Worm (Caenorhabditis elegans) whole organism, early embryonic: ENCODE results near the gene egl-47.

ENCODE experiments used
- B0310.2 ChIP-seq: sonication (generic microtip); optimal IDR thresholded peaks from 2 replicates; lab custom pipeline; 2016; ENCODE audit warnings: mild to moderate bottlenecking, missing genetic modification characterization, missing compliant biosample characterization
- F13C5.2 ChIP-seq: sonication (generic microtip); optimal IDR thresholded peaks from 2 replicates; lab custom pipeline; 2017; ENCODE audit warnings: mild to moderate bottlenecking, missing genetic modification characterization, inconsistent platforms, missing compliant biosample characterization
- aly-1 ChIP-seq: sonication (generic microtip); optimal IDR thresholded peaks from 2 replicates; lab custom pipeline; 2016; ENCODE audit warnings: missing genetic modification characterization, missing compliant biosample characterization
- ama-1 ChIP-seq: fragments of 150-350 bp; optimal IDR thresholded peaks from 2 replicates; lab custom pipeline; 2014
- ceh-13 ChIP-seq: fragments of 200-800 bp; sonication (Bioruptor generic); optimal IDR thresholded peaks from 2 replicates; lab custom pipeline; 2018; ENCODE audit warnings: mild to moderate bottlenecking, missing genetic modification characterization, missing compliant biosample characterization
- ceh-36 ChIP-seq: sonication (generic microtip); optimal IDR thresholded peaks from 2 replicates; lab custom pipeline; 2016; ENCODE audit warnings: missing genetic modification characterization, inconsistent platforms, missing compliant biosample characterization
- ets-7 ChIP-seq: sonication (generic microtip); optimal IDR thresholded peaks from 2 replicates; lab custom pipeline; 2016; ENCODE audit warnings: missing genotype, missing genetic modification characterization, missing compliant biosample characterization
- flt-1 ChIP-seq: fragments of 200-800 bp; sonication (Bioruptor generic); IDR thresholded peaks from 2 replicates; pipeline ENCODE4 v1.3.6; 2022; ENCODE audit warnings: missing genetic modification characterization, missing compliant biosample characterization
- hmbx-1 ChIP-seq: sonication (generic microtip); optimal IDR thresholded peaks from 2 replicates; lab custom pipeline; 2016; ENCODE audit warnings: mild to moderate bottlenecking, missing genetic modification characterization, missing compliant biosample characterization
- hmg-4 ChIP-seq: fragments of 200-800 bp; sonication (Bioruptor generic); optimal IDR thresholded peaks from 2 replicates; lab custom pipeline; 2018; ENCODE audit warnings: mild to moderate bottlenecking, missing genetic modification characterization, missing compliant biosample characterization
- hnd-1 ChIP-seq: sonication (generic microtip); optimal IDR thresholded peaks from 2 replicates; lab custom pipeline; 2016; ENCODE audit warnings: missing genetic modification characterization, missing compliant biosample characterization
- pes-1 ChIP-seq: fragments of 200-800 bp; sonication (Bioruptor generic); IDR thresholded peaks from 2 replicates; pipeline ENCODE4 v1.3.6; 2022; ENCODE audit warnings: missing genetic modification reagents, missing genetic modification characterization, missing compliant biosample characterization
- scrt-1 ChIP-seq: fragments of 200-800 bp; sonication (Bioruptor generic); IDR thresholded peaks from 2 replicates; pipeline ENCODE4 v1.3.6; 2022; ENCODE audit warnings: missing genetic modification characterization, missing compliant biosample characterization
- sea-1 ChIP-seq: fragments of 200-800 bp; sonication (Bioruptor generic); conservative IDR thresholded peaks from 2 replicates; pipeline ENCODE4 v1.3.6; 2022; ENCODE audit warnings: missing genetic modification characterization, missing compliant biosample characterization
- tbx-11 ChIP-seq: fragments of 200-800 bp; sonication (Bioruptor generic); IDR thresholded peaks from 2 replicates; pipeline ENCODE4 v1.3.6; 2022; ENCODE audit warnings: missing genetic modification characterization, missing compliant biosample characterization
- tbx-37 ChIP-seq: fragments of 200-800 bp; sonication (Bioruptor generic); conservative IDR thresholded peaks from 2 replicates; pipeline ENCODE4 v1.3.6; 2022; ENCODE audit warnings: missing genetic modification reagents, missing genetic modification characterization, missing compliant biosample characterization
- tra-4 ChIP-seq: sonication (generic microtip); optimal IDR thresholded peaks from 2 replicates; lab custom pipeline; 2017; ENCODE audit warnings: missing genetic modification characterization, missing compliant biosample characterization

egl-47 gene

DNA sequence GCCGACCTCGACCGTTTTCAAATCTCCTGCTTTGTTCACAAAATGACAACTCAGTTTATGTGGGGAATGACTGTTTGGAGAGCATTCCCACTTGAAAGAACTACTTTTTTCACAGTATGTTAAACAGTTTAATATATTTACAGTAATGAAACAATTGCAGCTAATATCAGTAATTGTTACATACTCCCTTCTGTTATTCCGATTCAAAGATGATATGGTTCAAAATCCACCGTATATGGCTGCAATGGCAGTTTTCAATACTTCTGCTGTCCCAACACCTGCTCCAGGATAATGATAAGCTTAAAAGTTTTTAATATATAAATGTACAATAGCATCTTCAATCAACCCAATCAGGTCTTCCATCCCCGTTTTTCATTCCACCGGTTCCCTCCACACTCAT lies 7.8 kb downstream of the egl-47 start:
- TF ChIP-seq sea-1 (GFP tag; lab: Robert Waterston, UW): no peak
- no peak for TF ChIP-seq tra-4 (tag; lab: Kevin White, UChicago)
- no peak for TF ChIP-seq hmbx-1 (tag; lab: Kevin White, UChicago)
- TF ChIP-seq scrt-1 (GFP tag; lab: Robert Waterston, UW): no peak
- TF ChIP-seq B0310.2 (tag; lab: Kevin White, UChicago): no peak
- no peak for TF ChIP-seq flt-1 (GFP tag; lab: Robert Waterston, UW)
- no peak for TF ChIP-seq hmg-4 (GFP tag; lab: Kevin White, UChicago)
- no peak for TF ChIP-seq ceh-36 (tag; lab: Kevin White, UChicago)
- TF ChIP-seq pes-1 (GFP tag; lab: Robert Waterston, UW): no peak
- no peak for TF ChIP-seq tbx-11 (GFP tag; lab: Robert Waterston, UW)
- TF ChIP-seq ets-7 (tag; lab: Kevin White, UChicago): no peak
- no peak for TF ChIP-seq aly-1 (tag; lab: Kevin White, UChicago)

DNA sequence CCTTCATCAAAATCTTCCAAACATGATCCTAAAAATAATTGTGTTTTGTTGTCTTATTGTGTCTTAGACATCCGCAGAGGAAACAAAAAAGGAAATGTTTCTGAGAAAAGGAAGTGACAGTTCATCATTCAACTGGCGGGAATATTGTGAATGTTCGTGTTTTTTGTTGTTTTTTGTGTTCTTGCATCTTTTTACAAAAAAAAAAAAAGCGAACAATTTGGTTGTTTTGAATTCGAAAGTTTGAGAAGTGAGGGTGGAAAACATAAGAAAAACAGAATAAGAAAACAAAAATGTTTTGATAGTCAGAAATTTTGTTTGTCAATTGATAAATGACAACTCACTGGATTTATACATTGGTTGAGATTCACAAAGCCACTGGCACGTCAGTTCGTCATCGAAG lies 10.2 kb downstream of the egl-47 start:
- TF ChIP-seq ceh-13 (no peak), tbx-11 (GFP tag; lab: Robert Waterston, UW) (no peak), scrt-1 (GFP tag; lab: Robert Waterston, UW) (no peak), pes-1 (GFP tag; lab: Robert Waterston, UW) (no peak), tra-4 (tag; lab: Kevin White, UChicago) (no peak), flt-1 (GFP tag; lab: Robert Waterston, UW) (no peak), tbx-37 (no peak), ceh-36 (tag; lab: Kevin White, UChicago) (no peak), ets-7 (tag; lab: Kevin White, UChicago) (no peak), sea-1 (GFP tag; lab: Robert Waterston, UW) (no peak), hnd-1 (tag; lab: Kevin White, UChicago) (no peak), hmbx-1 (tag; lab: Kevin White, UChicago) (no peak), hmg-4 (GFP tag; lab: Kevin White, UChicago) (no peak)

DNA sequence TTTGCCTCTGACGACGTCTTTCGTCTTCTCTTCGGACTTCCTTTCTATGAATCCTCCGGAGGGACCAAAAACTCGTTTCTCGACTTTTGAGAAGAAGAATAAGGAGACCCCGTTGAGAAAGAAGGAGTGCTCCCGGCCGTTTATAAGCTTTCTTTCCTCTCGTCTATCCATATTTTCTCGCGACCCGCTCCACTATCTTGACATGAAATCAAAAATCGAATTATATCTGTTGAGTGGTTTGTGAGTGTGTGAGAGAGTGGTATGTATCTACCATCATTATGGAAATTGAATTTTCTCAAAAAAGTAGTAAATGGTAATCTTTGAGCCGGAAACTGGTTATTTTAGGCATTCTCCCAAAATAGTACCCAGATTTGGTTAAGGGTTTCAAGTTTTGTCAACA lies 11.8 kb downstream of the egl-47 start:
- no peak for TF ChIP-seq B0310.2 (tag; lab: Kevin White, UChicago)
- TF ChIP-seq ceh-36 (tag; lab: Kevin White, UChicago): no peak
- no peak for TF ChIP-seq hnd-1 (tag; lab: Kevin White, UChicago)
- TF ChIP-seq flt-1 (GFP tag; lab: Robert Waterston, UW): no peak
- no peak for TF ChIP-seq tbx-37
- no peak for TF ChIP-seq aly-1 (tag; lab: Kevin White, UChicago)
- TF ChIP-seq tra-4 (tag; lab: Kevin White, UChicago): no peak
- TF ChIP-seq ets-7 (tag; lab: Kevin White, UChicago): no peak
- no peak for TF ChIP-seq F13C5.2 (tag; lab: Kevin White, UChicago)
- no peak for TF ChIP-seq pes-1 (GFP tag; lab: Robert Waterston, UW)
- TF ChIP-seq ceh-13: no peak
- TF ChIP-seq ama-1: no peak
- TF ChIP-seq tbx-11 (GFP tag; lab: Robert Waterston, UW): no peak
- no peak for TF ChIP-seq hmg-4 (GFP tag; lab: Kevin White, UChicago)
- TF ChIP-seq scrt-1 (GFP tag; lab: Robert Waterston, UW): no peak
- TF ChIP-seq hmbx-1 (tag; lab: Kevin White, UChicago): no peak
- TF ChIP-seq sea-1 (GFP tag; lab: Robert Waterston, UW): no peak

DNA sequence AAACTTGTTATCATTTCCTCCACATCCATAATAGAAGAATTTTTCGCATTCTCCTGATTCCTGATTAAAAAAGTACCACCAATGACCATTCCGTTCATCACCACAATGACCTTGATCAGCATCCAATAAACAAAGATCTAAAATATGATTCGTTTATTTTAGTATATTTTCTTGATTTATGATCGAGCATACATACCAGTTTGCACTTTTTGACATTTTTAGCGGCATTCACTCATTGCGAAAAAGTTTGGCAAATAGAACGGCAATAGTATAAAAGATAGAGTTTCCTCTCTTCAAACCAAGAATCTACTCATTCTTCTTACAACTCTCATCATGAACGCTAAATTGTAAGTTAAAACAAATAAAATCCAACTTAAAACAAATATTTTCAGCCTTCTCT lies 14.5 kb downstream of the egl-47 start, which contains the start of gene fipr-10:
fipr-10 (plus strand) TSS at position 301 of the 400 bp plus-strand sequence.
- no peak for TF ChIP-seq tra-4 (tag; lab: Kevin White, UChicago)
- TF ChIP-seq hmg-4 (GFP tag; lab: Kevin White, UChicago): no peak
- TF ChIP-seq pes-1 (GFP tag; lab: Robert Waterston, UW): no peak
- no peak for TF ChIP-seq ceh-13
- TF ChIP-seq tbx-11 (GFP tag; lab: Robert Waterston, UW): no peak
- no peak for TF ChIP-seq B0310.2 (tag; lab: Kevin White, UChicago)
- TF ChIP-seq flt-1 (GFP tag; lab: Robert Waterston, UW): no peak
- no peak for TF ChIP-seq hmbx-1 (tag; lab: Kevin White, UChicago)
- TF ChIP-seq F13C5.2 (tag; lab: Kevin White, UChicago): no peak

DNA sequence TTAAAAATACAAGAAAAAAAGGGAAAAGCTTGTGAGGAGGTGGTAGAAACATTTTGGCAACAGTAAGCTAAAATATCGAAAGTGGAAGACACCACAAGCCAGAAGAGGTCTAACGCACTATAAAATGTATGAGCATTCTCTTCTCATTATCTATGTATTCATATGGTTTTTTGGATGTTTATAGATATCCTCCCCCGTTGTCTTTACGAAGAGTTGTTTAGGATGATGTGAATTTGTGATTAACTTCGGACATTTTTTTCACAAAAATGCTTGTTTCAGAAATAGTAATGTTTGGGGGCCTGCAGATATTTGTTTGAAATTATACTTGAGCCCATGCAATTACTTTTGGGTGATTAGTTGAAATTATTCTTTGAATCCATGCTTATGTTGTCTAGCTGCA lies 15.6 kb downstream of the egl-47 start, which contains the start of gene mec-9:
mec-9 (minus strand) TSS at position 101 of the 400 bp plus-strand sequence.
- TF ChIP-seq pes-1 (GFP tag; lab: Robert Waterston, UW) (no peak), hmg-4 (GFP tag; lab: Kevin White, UChicago) (no peak), scrt-1 (GFP tag; lab: Robert Waterston, UW) (no peak), tbx-37 (no peak), tra-4 (tag; lab: Kevin White, UChicago) (no peak), F13C5.2 (tag; lab: Kevin White, UChicago) (no peak), hmbx-1 (tag; lab: Kevin White, UChicago) (no peak), ceh-36 (tag; lab: Kevin White, UChicago) (no peak), ama-1 (no peak), aly-1 (tag; lab: Kevin White, UChicago) (no peak), hnd-1 (tag; lab: Kevin White, UChicago) (no peak), tbx-11 (GFP tag; lab: Robert Waterston, UW) (no peak), sea-1 (GFP tag; lab: Robert Waterston, UW) (no peak), B0310.2 (tag; lab: Kevin White, UChicago) (no peak), ceh-13 (no peak)

DNA sequence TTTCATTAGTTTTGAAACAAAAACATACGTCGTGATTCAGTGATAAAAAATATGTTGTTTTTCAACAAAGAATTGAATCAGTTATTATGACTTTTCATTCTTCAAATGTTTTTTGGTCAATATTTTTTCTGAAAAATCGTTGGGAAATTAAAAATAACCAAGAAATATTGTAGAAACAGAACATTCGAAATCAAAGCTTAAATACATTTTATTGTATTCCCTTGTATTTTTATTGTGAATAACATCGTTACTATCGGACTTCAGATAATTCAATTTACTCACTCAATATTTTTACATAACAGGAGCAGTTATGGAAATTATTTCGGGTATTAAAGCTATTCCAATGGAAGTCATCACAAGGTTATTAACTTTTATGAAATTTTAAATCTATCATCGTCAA lies 17.3 kb downstream of the egl-47 start, which contains the start of gene C50H2.4:
C50H2.4 (plus strand) TSS at position 301 of the 400 bp plus-strand sequence.
- no peak for TF ChIP-seq hmbx-1 (tag; lab: Kevin White, UChicago)
- no peak for TF ChIP-seq tra-4 (tag; lab: Kevin White, UChicago)
- TF ChIP-seq pes-1 (GFP tag; lab: Robert Waterston, UW): no peak
- TF ChIP-seq sea-1 (GFP tag; lab: Robert Waterston, UW): no peak
- no peak for TF ChIP-seq ceh-36 (tag; lab: Kevin White, UChicago)
- TF ChIP-seq F13C5.2 (tag; lab: Kevin White, UChicago): no peak
- TF ChIP-seq hnd-1 (tag; lab: Kevin White, UChicago): no peak
- TF ChIP-seq B0310.2 (tag; lab: Kevin White, UChicago): no peak
- TF ChIP-seq flt-1 (GFP tag; lab: Robert Waterston, UW): no peak
- no peak for TF ChIP-seq ceh-13
- TF ChIP-seq ets-7 (tag; lab: Kevin White, UChicago): no peak
